Fruit fly (Drosophila melanogaster) whole organism, embryonic: Measurements from ENCODE around the gene CG15011.

Experiments
- CG4730 ChIP-seq: fragments of 200-800 bp; sonication (Bioruptor generic); IDR thresholded peaks from 2 replicates; pipeline ENCODE4 v1.3.6; 2022; ENCODE audit warnings: missing biosample characterization, missing genetic modification characterization
- Deaf1 ChIP-seq: fragments of 200-800 bp; optimal IDR thresholded peaks from 3 replicates; lab custom pipeline; 2019; ENCODE audit warnings: missing biosample characterization, mild to moderate bottlenecking, missing genetic modification characterization, moderate library complexity
- E2f2 ChIP-seq: fragments of 200-800 bp; sonication (Bioruptor generic); IDR thresholded peaks from 2 replicates; pipeline ENCODE4 v1.3.6; 2022; ENCODE audit warnings: missing biosample characterization, missing genetic modification characterization

DNA sequence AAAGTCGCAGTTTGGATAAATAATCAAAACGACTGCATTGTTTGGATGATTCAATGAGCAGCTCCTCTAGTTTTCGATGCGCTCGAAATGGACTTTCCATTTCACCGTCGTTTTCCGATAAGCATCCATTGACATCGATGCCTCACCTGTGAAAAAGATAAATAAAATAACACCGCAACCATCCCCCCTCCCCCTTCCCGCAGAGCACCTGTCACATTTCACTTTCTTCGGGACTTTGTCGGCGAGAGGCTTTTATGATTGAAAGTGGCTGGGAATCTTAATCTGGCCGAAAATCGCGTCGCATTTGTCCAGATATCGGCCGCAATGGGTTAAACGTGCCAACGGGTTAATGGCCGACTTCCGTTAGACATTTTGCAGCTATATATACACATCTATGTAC, 10.3 kb upstream of the CG15011 start:
- no peak for TF ChIP-seq CG4730
- no peak for TF ChIP-seq Deaf1 (tag; lab: Kevin White, UChicago)
- TF ChIP-seq E2f2, result no peak
